Fruit fly (Drosophila melanogaster): ENCODE data around the gene CanA-14F.

The CanA-14F gene

DNA sequence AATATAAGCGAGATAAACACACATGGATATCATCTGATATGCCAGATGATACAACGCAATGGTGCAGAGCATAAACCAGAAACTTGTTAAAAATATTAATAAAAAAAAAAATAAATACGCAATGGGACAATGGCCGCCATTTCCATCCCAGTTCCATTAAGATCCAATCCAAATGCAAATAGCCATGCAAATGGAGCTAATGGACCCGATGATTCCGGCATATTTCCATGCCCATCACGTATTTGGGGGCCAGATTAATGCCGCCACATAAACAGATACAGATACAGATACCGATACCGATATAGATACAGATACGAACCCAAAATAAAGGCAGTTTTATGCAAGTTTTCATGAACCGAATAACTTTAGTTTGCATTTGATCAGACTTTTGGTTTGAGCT is 36.6 kb upstream of the CanA-14F start (continued):
- TF ChIP-seq fd64A (GFP tag; optimal IDR thresholded peaks at IDR 0.05) = no peak
- TF ChIP-seq chinmo (GFP tag; IDR thresholded peaks at IDR 0.05; ENCODE audit: partially characterized antibody) = peak; percentile 41; the same call in 1 of the 4 replicates
- no peak for TF ChIP-seq oc (tag; optimal IDR thresholded peaks at IDR 0.05)
- no peak for TF ChIP-seq MBD-R2 (GFP tag; IDR thresholded peaks at IDR 0.05)

DNA sequence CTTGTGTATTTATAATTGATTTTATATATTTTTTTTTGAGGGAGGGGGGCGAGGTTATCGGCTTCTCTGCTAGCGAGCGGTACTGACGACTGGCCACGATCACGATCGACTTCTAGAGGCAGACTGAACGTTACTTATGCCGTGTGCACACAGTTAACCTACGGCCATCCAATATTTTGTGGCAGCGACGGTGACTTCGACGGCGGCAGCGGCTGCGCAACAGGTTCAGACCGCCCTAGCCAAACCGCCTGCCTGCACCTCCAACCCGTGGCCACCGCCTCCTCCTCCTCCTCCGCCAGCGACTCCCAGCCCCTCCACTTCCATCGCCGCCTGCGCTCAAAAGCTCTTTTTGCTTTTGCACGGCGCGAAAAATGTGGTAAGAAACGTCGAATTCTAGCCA is 34.5 kb upstream of the CanA-14F start, which contains the start of gene CG9782:
Gene CG9782 (minus strand): TSS at position 128 of the 400 bp plus-strand sequence.
- TF ChIP-seq zfh1 (GFP tag; IDR thresholded peaks at IDR 0.05) (no peak), scrt (GFP tag; optimal IDR thresholded peaks at IDR 0.05) (no peak), eyg (GFP tag; optimal IDR thresholded peaks at IDR 0.05) (no peak), CkIIα-i1 (GFP tag; IDR thresholded peaks at IDR 0.05) (no peak), CG17385 (GFP tag; optimal IDR thresholded peaks at IDR 0.05) (no peak), nom (GFP tag; optimal IDR thresholded peaks at IDR 0.05) (no peak), klu (GFP tag; IDR thresholded peaks at IDR 0.05) (no peak), caup (GFP tag; optimal IDR thresholded peaks at IDR 0.05; ENCODE audit: severe bottlenecking) (no peak), CG15269 (tag; optimal IDR thresholded peaks at IDR 0.05) (no peak), unc-4 (GFP tag; IDR thresholded peaks at IDR 0.05; ENCODE audit: partially characterized antibody) (0 out of 2 replicates have a peak, but pooled peaks have one; percentile 16), CG13296 (GFP tag; optimal IDR thresholded peaks at IDR 0.05) (no peak), Mrtf (GFP tag; IDR thresholded peaks at IDR 0.05) (no peak), Fer3 (tag; optimal IDR thresholded peaks at IDR 0.05) (no peak), row (GFP tag; IDR thresholded peaks at IDR 0.05) (peak; percentile 21; the same call in 1 of the 3 replicates), NC2α (GFP tag; optimal IDR thresholded peaks at IDR 0.05) (no peak), tx (GFP tag; optimal IDR thresholded peaks at IDR 0.05) (no peak), CG1603 (tag; optimal IDR thresholded peaks at IDR 0.05) (no peak), Dad (GFP tag; optimal IDR thresholded peaks at IDR 0.05) (no peak), CG6175 (GFP tag; IDR thresholded peaks at IDR 0.05) (peak; percentile 91), vnd (GFP tag; IDR thresholded peaks at IDR 0.05; ENCODE audit: partially characterized antibody) (no peak), Dbx (GFP tag; IDR thresholded peaks at IDR 0.05) (0 out of 3 replicates have a peak, but pooled peaks have one; percentile 16), Dip3 (GFP tag; optimal IDR thresholded peaks at IDR 0.05) (no peak), CG12155 (GFP tag; optimal IDR thresholded peaks at IDR 0.05) (no peak), NfI (GFP tag; optimal IDR thresholded peaks at IDR 0.05) (no peak), CrebB (tag; optimal IDR thresholded peaks at IDR 0.05) (no peak), CG42726 (GFP tag; IDR thresholded peaks at IDR 0.05; ENCODE audit: partially characterized antibody) (no peak), CG16779 (GFP tag; IDR thresholded peaks at IDR 0.05) (no peak), Adf1 (GFP tag; IDR thresholded peaks at IDR 0.05) (peak; percentile 81), pzg (GFP tag; optimal IDR thresholded peaks at IDR 0.05) (no peak), CG18011 (GFP tag; optimal IDR thresholded peaks at IDR 0.05) (no peak), Hmx (GFP tag; optimal IDR thresholded peaks at IDR 0.05) (no peak), pho (GFP tag; optimal IDR thresholded peaks at IDR 0.05) (no peak), abd-A (tag; optimal IDR thresholded peaks at IDR 0.05) (peak; percentile 19), bbx (GFP tag; IDR thresholded peaks at IDR 0.05; ENCODE audit: partially characterized antibody) (peak; percentile 17; the same call in 1 of the 2 replicates), CG12391 (tag; optimal IDR thresholded peaks at IDR 0.05) (no peak), D (optimal IDR thresholded peaks at IDR 0.05) (no peak), D (GFP tag; optimal IDR thresholded peaks at IDR 0.05) (no peak), fd102C (GFP tag; optimal IDR thresholded peaks at IDR 0.05) (no peak), CG12769 (tag; optimal IDR thresholded peaks at IDR 0.05) (peak; percentile 80), CG3838 (GFP tag; optimal IDR thresholded peaks at IDR 0.05) (no peak), sr (GFP tag; IDR thresholded peaks at IDR 0.05) (peak; percentile 72), CG7786 (GFP tag; optimal IDR thresholded peaks at IDR 0.05) (no peak), Rfx (GFP tag; IDR thresholded peaks at IDR 0.05) (0 out of 2 replicates have a peak, but pooled peaks have one; percentile 21), jing (GFP tag; optimal IDR thresholded peaks at IDR 0.05) (no peak), ara (GFP tag; IDR thresholded peaks at IDR 0.05) (no peak), btn (GFP tag; optimal IDR thresholded peaks at IDR 0.05) (no peak)
